Worm (Caenorhabditis elegans) whole organism, mixed stage, embryonic: ENCODE measurements around the gene nep-21.

ENCODE experiments used
- blmp-1 ChIP-seq: fragments of 150-350 bp; optimal IDR thresholded peaks from 2 replicates; lab custom pipeline; 2014; ENCODE audit warnings: missing biosample characterization, missing genetic modification characterization
- nhr-12 ChIP-seq: fragments of 150-350 bp; optimal IDR thresholded peaks from 2 replicates; lab custom pipeline; 2014; ENCODE audit warnings: missing biosample characterization, missing genetic modification characterization
- sptf-1 ChIP-seq: sonication (generic microtip); optimal IDR thresholded peaks from 2 replicates; lab custom pipeline; 2017; ENCODE audit warnings: mild to moderate bottlenecking, missing genetic modification characterization, moderate library complexity, missing compliant biosample characterization
- unc-62 ChIP-seq: fragments of 150-350 bp; optimal IDR thresholded peaks from 2 replicates; lab custom pipeline; 2014; ENCODE audit warnings: missing biosample characterization, missing genetic modification reagents, missing genetic modification characterization
- ztf-11 ChIP-seq: fragments of 150-350 bp; optimal IDR thresholded peaks from 2 replicates; lab custom pipeline; 2014; ENCODE audit warnings: missing biosample characterization, missing genetic modification characterization

- no peak for TF ChIP-seq nhr-12 (tag; lab: Kevin White, UChicago)
- TF ChIP-seq sptf-1 (tag; lab: Kevin White, UChicago): no peak
- no peak for TF ChIP-seq ztf-11
- TF ChIP-seq unc-62 (GFP tag; lab: Kevin White, UChicago): no peak
- no peak for TF ChIP-seq blmp-1 (tag; lab: Kevin White, UChicago)
These were observed 31.8 kb downstream of the nep-21 start for ce11 chrV:14194514-14194913.
